Fruit fly (Drosophila melanogaster) whole organism, embryonic: ENCODE data around the gene RpS15Aa.
A peak's percentile ranks its signal among the peaks of the same experiment; 100 is the strongest.

Experiments
- Aef1 ChIP-seq: fragments of 200-800 bp; sonication (Bioruptor generic); IDR thresholded peaks from 3 replicates; pipeline ENCODE4 v1.3.6; 2022; ENCODE audit warnings: missing biosample characterization, missing genetic modification characterization
- BEAF-32 ChIP-seq: fragments of 200-800 bp; sonication (Bioruptor generic); optimal IDR thresholded peaks from 3 replicates; lab custom pipeline; 2017; ENCODE audit warnings: missing biosample characterization, missing genetic modification characterization, mild to moderate bottlenecking, moderate library complexity, missing genetic modification reagents
- CG10147 ChIP-seq: fragments of 200-800 bp; sonication (Bioruptor generic); optimal IDR thresholded peaks from 2 replicates; lab custom pipeline; 2019; ENCODE audit warnings: missing biosample characterization, mild to moderate bottlenecking, missing genetic modification characterization, moderate library complexity
- CG11093 ChIP-seq: fragments of 200-800 bp; sonication (Bioruptor generic); IDR thresholded peaks from 3 replicates; pipeline ENCODE4 v1.3.6; 2022; ENCODE audit warnings: missing biosample characterization, missing genetic modification characterization
- CG11695 ChIP-seq: fragments of 200-800 bp; sonication (Bioruptor generic); IDR thresholded peaks from 3 replicates; pipeline ENCODE4 v1.3.6; 2022; ENCODE audit warnings: missing biosample characterization, missing genetic modification characterization
- CG18599 ChIP-seq: fragments of 200-800 bp; sonication (Bioruptor generic); optimal IDR thresholded peaks from 3 replicates; lab custom pipeline; 2017; ENCODE audit warnings: missing biosample characterization, missing genetic modification characterization, mild to moderate bottlenecking, moderate library complexity, missing genetic modification reagents
- CG2678 ChIP-seq: fragments of 200-800 bp; sonication (Bioruptor generic); optimal IDR thresholded peaks from 3 replicates; lab custom pipeline; 2019; ENCODE audit warnings: missing biosample characterization, mild to moderate bottlenecking, missing genetic modification characterization, moderate library complexity
- CG31224 ChIP-seq: fragments of 200-800 bp; sonication (Bioruptor generic); IDR thresholded peaks from 2 replicates; pipeline ENCODE4 v1.3.6; 2022; ENCODE audit warnings: missing biosample characterization, missing genetic modification characterization
- CG4707 ChIP-seq: fragments of 200-800 bp; sonication (Bioruptor generic); optimal IDR thresholded peaks from 2 replicates; lab custom pipeline; 2018; ENCODE audit warnings: missing biosample characterization, mild to moderate bottlenecking, missing genetic modification characterization, moderate library complexity
- CG4854 ChIP-seq: fragments of 200-800 bp; sonication (Bioruptor generic); optimal IDR thresholded peaks from 2 replicates; lab custom pipeline; 2016; ENCODE audit warnings: missing biosample characterization, missing genetic modification characterization, inconsistent platforms
- CG6272 ChIP-seq: fragments of 200-800 bp; sonication (Bioruptor generic); IDR thresholded peaks from 2 replicates; pipeline ENCODE4 v1.3.6; 2022; ENCODE audit warnings: missing biosample characterization, missing genetic modification characterization
- CG6683 ChIP-seq: fragments of 200-800 bp; sonication (Bioruptor generic); optimal IDR thresholded peaks from 2 replicates; lab custom pipeline; 2017; ENCODE audit warnings: missing biosample characterization, mild to moderate bottlenecking, missing genetic modification characterization, missing genetic modification reagents
- CG7271 ChIP-seq: fragments of 200-800 bp; sonication (Bioruptor generic); optimal IDR thresholded peaks from 2 replicates; lab custom pipeline; 2018; ENCODE audit warnings: missing biosample characterization, mild to moderate bottlenecking, missing genetic modification characterization, moderate library complexity
- CG7963 ChIP-seq: fragments of 200-800 bp; sonication (Bioruptor generic); IDR thresholded peaks from 3 replicates; pipeline ENCODE4 v1.3.6; 2022; ENCODE audit warnings: missing biosample characterization, missing genetic modification characterization; ENCODE audit not compliant: partially characterized antibody
- CG7987 ChIP-seq: fragments of 200-800 bp; sonication (Bioruptor generic); optimal IDR thresholded peaks from 2 replicates; lab custom pipeline; 2018; ENCODE audit warnings: missing biosample characterization, mild to moderate bottlenecking, missing genetic modification characterization, moderate library complexity
- CG8089 ChIP-seq: fragments of 200-800 bp; sonication (Bioruptor generic); optimal IDR thresholded peaks from 3 replicates; lab custom pipeline; 2016; ENCODE audit warnings: missing biosample characterization, missing genetic modification characterization
- CG8478 ChIP-seq: fragments of >200 bp; optimal IDR thresholded peaks from 2 replicates; lab custom pipeline; 2018
- CG9797 ChIP-seq: fragments of 200-800 bp; sonication (Bioruptor generic); optimal IDR thresholded peaks from 3 replicates; lab custom pipeline; 2018; ENCODE audit warnings: missing biosample characterization, mild to moderate bottlenecking, missing genetic modification characterization
- CG9876 ChIP-seq: fragments of 200-800 bp; sonication (Bioruptor generic); optimal IDR thresholded peaks from 2 replicates; lab custom pipeline; 2016; ENCODE audit warnings: missing biosample characterization, missing genetic modification characterization
- CrebB ChIP-seq: fragments of 200-800 bp; sonication (Bioruptor generic); optimal IDR thresholded peaks from 3 replicates; lab custom pipeline; 2018; ENCODE audit warnings: missing biosample characterization, mild to moderate bottlenecking, missing genetic modification characterization
- D ChIP-seq, 2 experiments: fragments of 200-800 bp in 1 of 2; fragments of >200 bp in 1 of 2; sonication (Bioruptor generic) in 1 of 2; optimal IDR thresholded peaks; 2 replicates in 1 of 2; 3 replicates in 1 of 2; lab custom pipeline; 2017; ENCODE audit warnings: mild to moderate bottlenecking in 1 of 2, missing biosample characterization in 1 of 2, missing genetic modification characterization in 1 of 2, missing genetic modification reagents in 1 of 2
- Dp ChIP-seq: fragments of 200-800 bp; sonication (Bioruptor generic); optimal IDR thresholded peaks from 2 replicates; lab custom pipeline; 2018; ENCODE audit warnings: missing biosample characterization, mild to moderate bottlenecking, missing genetic modification characterization, moderate library complexity
- Drgx ChIP-seq: fragments of 200-800 bp; sonication (Bioruptor generic); IDR thresholded peaks from 2 replicates; pipeline ENCODE4 v1.3.6; 2022; ENCODE audit warnings: missing biosample characterization, missing genetic modification characterization
- Eip74EF ChIP-seq, 2 experiments: fragments of 200-800 bp in 1 of 2; fragments of >200 bp in 1 of 2; sonication (Bioruptor generic) in 1 of 2; optimal IDR thresholded peaks; 2 replicates each; lab custom pipeline; 2017 to 2019; ENCODE audit warnings: missing biosample characterization in 2 of 2, missing genetic modification characterization in 2 of 2, mild to moderate bottlenecking in 1 of 2, moderate library complexity in 1 of 2
- H15 ChIP-seq: fragments of 200-800 bp; sonication (Bioruptor generic); IDR thresholded peaks from 3 replicates; pipeline ENCODE4 v1.3.6; 2022; ENCODE audit warnings: missing biosample characterization, missing genetic modification characterization
- H2.0 ChIP-seq: fragments of 200-800 bp; sonication (Bioruptor generic); IDR thresholded peaks from 2 replicates; pipeline ENCODE4 v1.3.6; 2022; ENCODE audit warnings: missing biosample characterization, missing genetic modification characterization
- Hand ChIP-seq: fragments of 200-800 bp; sonication (Bioruptor generic); optimal IDR thresholded peaks from 2 replicates; lab custom pipeline; 2017; ENCODE audit warnings: mild to moderate bottlenecking, missing biosample characterization, missing genetic modification reagents, missing genetic modification characterization
- Hey ChIP-seq: fragments of 200-800 bp; sonication (Bioruptor generic); optimal IDR thresholded peaks from 3 replicates; lab custom pipeline; 2018; ENCODE audit warnings: missing biosample characterization, mild to moderate bottlenecking, missing genetic modification characterization
- Hr39 ChIP-seq: fragments of >200 bp; optimal IDR thresholded peaks from 2 replicates; lab custom pipeline; 2017
- Jarid2 ChIP-seq: fragments of 200-800 bp; sonication (Bioruptor generic); optimal IDR thresholded peaks from 3 replicates; lab custom pipeline; 2017; ENCODE audit warnings: mild to moderate bottlenecking, missing biosample characterization, missing genetic modification reagents, missing genetic modification characterization
- Oli ChIP-seq: fragments of 200-800 bp; sonication (Bioruptor generic); optimal IDR thresholded peaks from 2 replicates; lab custom pipeline; 2018; ENCODE audit warnings: missing biosample characterization, mild to moderate bottlenecking, missing genetic modification characterization, moderate library complexity
- Poxn ChIP-seq: fragments of 200-800 bp; sonication (Bioruptor generic); IDR thresholded peaks from 2 replicates; pipeline ENCODE4 v1.3.6; 2022; ENCODE audit warnings: missing biosample characterization, missing genetic modification characterization
- Usf ChIP-seq: fragments of 200-800 bp; sonication (Bioruptor generic); optimal IDR thresholded peaks from 2 replicates; lab custom pipeline; 2017; ENCODE audit warnings: missing genotype, missing biosample characterization, missing genetic modification characterization
- ab ChIP-seq: fragments of 200-800 bp; sonication (Bioruptor generic); optimal IDR thresholded peaks from 2 replicates; lab custom pipeline; 2016; ENCODE audit warnings: missing biosample characterization, missing genetic modification characterization
- ara ChIP-seq: fragments of 200-800 bp; sonication (Bioruptor generic); IDR thresholded peaks from 2 replicates; pipeline ENCODE4 v1.3.6; 2022; ENCODE audit warnings: missing biosample characterization, missing genetic modification characterization
- ase ChIP-seq: fragments of 200-800 bp; sonication (Bioruptor generic); IDR thresholded peaks from 3 replicates; pipeline ENCODE4 v1.3.6; 2022; ENCODE audit warnings: missing biosample characterization, missing genetic modification characterization
- caup ChIP-seq: fragments of 200-800 bp; sonication (Bioruptor generic); optimal IDR thresholded peaks from 3 replicates; lab custom pipeline; 2017; ENCODE audit warnings: missing biosample characterization, mild to moderate bottlenecking, missing genetic modification characterization, moderate library complexity; ENCODE audit not compliant: severe bottlenecking
- fru ChIP-seq: fragments of >200 bp; optimal IDR thresholded peaks from 2 replicates; lab custom pipeline; 2017
- inv ChIP-seq: fragments of 200-800 bp; sonication (Bioruptor generic); IDR thresholded peaks from 2 replicates; pipeline ENCODE4 v1.3.6; 2022; ENCODE audit warnings: missing biosample characterization, missing genetic modification characterization; ENCODE audit not compliant: partially characterized antibody
- kay ChIP-seq: fragments of 200-800 bp; sonication (Bioruptor generic); optimal IDR thresholded peaks from 2 replicates; lab custom pipeline; 2016; ENCODE audit warnings: missing biosample characterization, missing genetic modification characterization
- klu ChIP-seq: fragments of 200-800 bp; sonication (Bioruptor generic); IDR thresholded peaks from 2 replicates; pipeline ENCODE4 v1.3.6; 2022; ENCODE audit warnings: missing biosample characterization, missing genetic modification characterization
- lbe ChIP-seq: fragments of 200-800 bp; sonication (Bioruptor generic); optimal IDR thresholded peaks from 2 replicates; lab custom pipeline; 2016; ENCODE audit warnings: missing biosample characterization, mild to moderate bottlenecking, missing genetic modification characterization
- org-1 ChIP-seq: fragments of 200-800 bp; sonication (Bioruptor generic); optimal IDR thresholded peaks from 2 replicates; lab custom pipeline; 2017; ENCODE audit warnings: missing biosample characterization, missing genetic modification characterization
- pros ChIP-seq: fragments of 200-800 bp; sonication (Bioruptor generic); optimal IDR thresholded peaks from 3 replicates; lab custom pipeline; 2019; ENCODE audit warnings: missing biosample characterization, mild to moderate bottlenecking, missing genetic modification characterization, moderate library complexity
- sens ChIP-seq: fragments of 200-800 bp; sonication (Bioruptor generic); peaks from one replicate; lab custom pipeline; 2016; ENCODE audit warnings: missing biosample characterization, missing genetic modification characterization
- sqz ChIP-seq: fragments of 200-800 bp; sonication (Bioruptor generic); optimal IDR thresholded peaks from 3 replicates; lab custom pipeline; 2018; ENCODE audit warnings: missing biosample characterization, mild to moderate bottlenecking, missing genetic modification characterization
- sr ChIP-seq: fragments of 200-800 bp; sonication (Bioruptor generic); IDR thresholded peaks from 3 replicates; pipeline ENCODE4 v1.3.6; 2022; ENCODE audit warnings: missing biosample characterization, missing genetic modification characterization
- tio ChIP-seq: fragments of 200-800 bp; sonication (Bioruptor generic); optimal IDR thresholded peaks from 2 replicates; lab custom pipeline; 2017; ENCODE audit warnings: missing biosample characterization, missing genetic modification characterization, inconsistent platforms
- tx ChIP-seq: fragments of 200-800 bp; sonication (Bioruptor generic); optimal IDR thresholded peaks from 2 replicates; lab custom pipeline; 2016; ENCODE audit warnings: missing biosample characterization, missing genetic modification characterization
- zfh1 ChIP-seq: fragments of 200-800 bp; sonication (Bioruptor generic); IDR thresholded peaks from 3 replicates; pipeline ENCODE4 v1.3.6; 2022; ENCODE audit warnings: missing biosample characterization, missing genetic modification characterization

The RpS15Aa gene

dm6 chrX:13337454-13337853, at the start of gene RpS15Aa (continued):
- TF ChIP-seq inv (GFP tag; lab: Robert Waterston, UW) (peak; percentile 48; the same call in 1 of the 2 replicates), CG7963 (GFP tag; lab: Robert Waterston, UW) (peak; percentile 46; the same call in 1 of the 3 replicates), sqz (GFP tag; lab: Kevin White, UChicago) (peak; percentile 82), CG9797 (GFP tag; lab: Kevin White, UChicago) (peak; percentile 60), Usf (GFP tag; lab: Kevin White, UChicago) (peak; percentile 74), CG6272 (peak; percentile 78), Oli (tag; lab: Kevin White, UChicago) (peak; percentile 14), Aef1 (peak; percentile 67), CG2678 (peak; percentile 51), Poxn (GFP tag; lab: Robert Waterston, UW) (0 out of 2 replicates have a peak, but pooled peaks have one; percentile 15), CG8478 (lab: Kevin White, UChicago) (no peak), tx (GFP tag; lab: Kevin White, UChicago) (peak; percentile 35), Hey (peak; percentile 69), Jarid2 (GFP tag; lab: Kevin White, UChicago) (peak; percentile 56), CG4707 (GFP tag; lab: Kevin White, UChicago) (peak; percentile 66), BEAF-32 (GFP tag; lab: Kevin White, UChicago) (peak; percentile 75), fru (lab: Kevin White, UChicago) (no peak), sens (GFP tag; lab: Kevin White, UChicago) (peak; percentile 93), CG6683 (GFP tag; lab: Kevin White, UChicago) (peak; percentile 23), CG18599 (GFP tag; lab: Kevin White, UChicago) (peak; percentile 65), CG7271 (peak; percentile 75), lbe (GFP tag; lab: Kevin White, UChicago) (no peak), Hr39 (lab: Kevin White, UChicago) (no peak), CG7987 (GFP tag; lab: Kevin White, UChicago) (peak; percentile 89), CG9876 (GFP tag; lab: Kevin White, UChicago) (peak; percentile 90), pros (GFP tag; lab: Kevin White, UChicago) (no peak), H2.0 (GFP tag; lab: Robert Waterston, UW) (peak; percentile 78), sr (GFP tag; lab: Robert Waterston, UW) (peak; percentile 83), Hand (GFP tag; lab: Kevin White, UChicago) (peak; percentile 54), D (optimal IDR thresholded peaks at IDR 0.05; lab: Kevin White, UChicago) (no peak), D (GFP tag; optimal IDR thresholded peaks at IDR 0.05; lab: Kevin White, UChicago) (peak; percentile 48), tio (GFP tag; lab: Kevin White, UChicago) (peak; percentile 42), CG11093 (GFP tag; lab: Robert Waterston, UW) (0 out of 3 replicates have a peak, but pooled peaks have one; percentile 23), CG10147 (peak; percentile 25), CrebB (tag; lab: Kevin White, UChicago) (peak; percentile 73), zfh1 (peak; percentile 88), kay (no peak), CG4854 (GFP tag; lab: Kevin White, UChicago) (no peak), caup (GFP tag; lab: Kevin White, UChicago) (peak; percentile 90), CG8089 (GFP tag; lab: Kevin White, UChicago) (peak; percentile 91), Dp (GFP tag; lab: Kevin White, UChicago) (peak; percentile 1), Drgx (GFP tag; lab: Robert Waterston, UW) (peak; percentile 31; the same call in 1 of the 2 replicates), ase (GFP tag; lab: Robert Waterston, UW) (peak; percentile 84), klu (GFP tag; lab: Robert Waterston, UW) (no peak), CG11695 (GFP tag; lab: Robert Waterston, UW) (peak; percentile 33; the same call in 1 of the 3 replicates), ab (no peak), H15 (peak; percentile 78), CG31224 (GFP tag; lab: Robert Waterston, UW) (peak; percentile 68), Eip74EF (GFP tag; optimal IDR thresholded peaks at IDR 0.05; lab: Kevin White, UChicago) (peak in 1 of 2 experiments; percentile 44), ara (GFP tag; lab: Robert Waterston, UW) (peak; percentile 71), org-1 (GFP tag; lab: Kevin White, UChicago) (peak; percentile 60)
